Worm (Caenorhabditis elegans) whole organism, L3 larva: ENCODE data around the gene adt-1.

ENCODE experiments used
- R02D3.7 ChIP-seq: fragments of 150-350 bp; optimal IDR thresholded peaks from 2 replicates; lab custom pipeline; 2014; ENCODE audit warnings: missing biosample characterization, missing genetic modification characterization
- aly-2 ChIP-seq: fragments of 150-350 bp; optimal IDR thresholded peaks from 2 replicates; lab custom pipeline; 2014; ENCODE audit warnings: missing biosample characterization, missing genetic modification characterization
- ama-1 ChIP-seq: fragments of 150-350 bp; optimal IDR thresholded peaks from 2 replicates; lab custom pipeline; 2018
- ceh-16 ChIP-seq: sonication (generic microtip); optimal IDR thresholded peaks from 2 replicates; lab custom pipeline; 2017; ENCODE audit warnings: missing biosample characterization, missing genetic modification characterization
- ceh-28 ChIP-seq: fragments of 150-350 bp; optimal IDR thresholded peaks from 2 replicates; lab custom pipeline; 2014; ENCODE audit warnings: missing biosample characterization, missing genetic modification reagents, missing genetic modification characterization
- ceh-82 ChIP-seq: fragments of 150-350 bp; optimal IDR thresholded peaks from 2 replicates; lab custom pipeline; 2014; ENCODE audit warnings: missing biosample characterization, missing genetic modification characterization
- daf-12 ChIP-seq: fragments of 150-350 bp; optimal IDR thresholded peaks from 2 replicates; lab custom pipeline; 2014; ENCODE audit warnings: missing biosample characterization, missing genetic modification reagents, missing genetic modification characterization
- egl-27 ChIP-seq: sonication (generic microtip); optimal IDR thresholded peaks from 4 replicates; lab custom pipeline; 2017; ENCODE audit warnings: missing biosample characterization, missing genetic modification reagents, missing genetic modification characterization
- egl-5 ChIP-seq: fragments of 150-350 bp; optimal IDR thresholded peaks from 2 replicates; lab custom pipeline; 2017; ENCODE audit warnings: missing biosample characterization, missing genetic modification reagents, missing genetic modification characterization, inconsistent platforms
- elt-2 ChIP-seq: sonication (generic microtip); optimal IDR thresholded peaks from 2 replicates; lab custom pipeline; 2016; ENCODE audit warnings: missing genetic modification reagents, mild to moderate bottlenecking, missing genetic modification characterization, missing compliant biosample characterization
- elt-3 ChIP-seq, 3 experiments: fragments of 150-350 bp in 1 of 3; sonication (generic microtip) in 2 of 3; optimal IDR thresholded peaks; 2 replicates in 2 of 3; 4 replicates in 1 of 3; lab custom pipeline; 2014 to 2017; ENCODE audit warnings: missing biosample characterization in 3 of 3, missing genetic modification characterization in 3 of 3
- eor-1 ChIP-seq, 2 experiments: fragments of 150-350 bp; optimal IDR thresholded peaks; 2 replicates each; lab custom pipeline; 2014 to 2018; ENCODE audit warnings: missing biosample characterization in 2 of 2, missing genetic modification characterization in 2 of 2
- fkh-10 ChIP-seq: sonication (generic microtip); optimal IDR thresholded peaks from 2 replicates; lab custom pipeline; 2017; ENCODE audit warnings: missing biosample characterization, missing genetic modification reagents, missing genetic modification characterization
- fkh-2 ChIP-seq: fragments of 150-350 bp; optimal IDR thresholded peaks from 2 replicates; lab custom pipeline; 2014; ENCODE audit warnings: missing biosample characterization, missing genetic modification reagents, missing genetic modification characterization
- fos-1 ChIP-seq: fragments of 150-350 bp; optimal IDR thresholded peaks from 2 replicates; lab custom pipeline; 2014; ENCODE audit warnings: missing biosample characterization, missing genetic modification characterization
- hmg-11 ChIP-seq: sonication (generic microtip); optimal IDR thresholded peaks from 2 replicates; lab custom pipeline; 2016; ENCODE audit warnings: missing genetic modification characterization, missing compliant biosample characterization
- jun-1 ChIP-seq: fragments of 150-350 bp; optimal IDR thresholded peaks from 2 replicates; lab custom pipeline; 2014; ENCODE audit warnings: missing biosample characterization, missing genetic modification reagents, missing genetic modification characterization
- lin-15B ChIP-seq: fragments of 150-350 bp; optimal IDR thresholded peaks from 2 replicates; lab custom pipeline; 2014; ENCODE audit warnings: missing biosample characterization, missing genetic modification characterization
- lsy-12 ChIP-seq: sonication (generic microtip); optimal IDR thresholded peaks from 2 replicates; lab custom pipeline; 2016; ENCODE audit warnings: mild to moderate bottlenecking, missing genetic modification characterization, missing compliant biosample characterization
- mml-1 ChIP-seq: fragments of 150-350 bp; sonication (generic microtip); optimal IDR thresholded peaks from 3 replicates; lab custom pipeline; 2014; ENCODE audit warnings: missing biosample characterization, missing genetic modification characterization
- nfya-1 ChIP-seq: sonication (generic microtip); optimal IDR thresholded peaks from 2 replicates; lab custom pipeline; 2017; ENCODE audit warnings: missing genetic modification characterization, mild to moderate bottlenecking, missing compliant biosample characterization, antibody characterized with exemption, moderate library complexity; ENCODE audit not compliant: insufficient read depth
- nhr-11 ChIP-seq: fragments of 150-350 bp; optimal IDR thresholded peaks from 2 replicates; lab custom pipeline; 2014; ENCODE audit warnings: missing biosample characterization, missing genetic modification characterization
- nhr-237 ChIP-seq: fragments of 150-350 bp; optimal IDR thresholded peaks from 2 replicates; lab custom pipeline; 2014; ENCODE audit warnings: missing biosample characterization, missing genetic modification characterization
- nhr-25 ChIP-seq: sonication (generic microtip); optimal IDR thresholded peaks from 2 replicates; lab custom pipeline; 2017; ENCODE audit warnings: missing biosample characterization, missing genetic modification characterization
- nhr-28 ChIP-seq: fragments of 150-350 bp; optimal IDR thresholded peaks from 2 replicates; lab custom pipeline; 2014; ENCODE audit warnings: missing biosample characterization, missing genetic modification characterization
- nhr-67 ChIP-seq: fragments of 150-350 bp; optimal IDR thresholded peaks from 2 replicates; lab custom pipeline; 2014; ENCODE audit warnings: missing biosample characterization, missing genetic modification characterization
- nhr-77 ChIP-seq: fragments of 150-350 bp; optimal IDR thresholded peaks from 2 replicates; lab custom pipeline; 2014; ENCODE audit warnings: missing biosample characterization, missing genetic modification characterization
- pha-4 ChIP-seq: fragments of 150-350 bp; optimal IDR thresholded peaks from 2 replicates; lab custom pipeline; 2014; ENCODE audit warnings: missing biosample characterization, missing genetic modification reagents, missing genetic modification characterization
- pqm-1 ChIP-seq: fragments of 150-350 bp; optimal IDR thresholded peaks from 2 replicates; lab custom pipeline; 2017; ENCODE audit warnings: missing biosample characterization, missing genetic modification characterization, inconsistent platforms
- sea-2 ChIP-seq: fragments of 150-350 bp; sonication (generic microtip); optimal IDR thresholded peaks from 4 replicates; lab custom pipeline; 2014; ENCODE audit warnings: missing biosample characterization, missing genetic modification reagents, missing genetic modification characterization
- tbx-2 ChIP-seq: sonication (generic microtip); optimal IDR thresholded peaks from 2 replicates; lab custom pipeline; 2016; ENCODE audit warnings: mild to moderate bottlenecking, missing genetic modification characterization, missing compliant biosample characterization
- unc-39 ChIP-seq: sonication (generic microtip); optimal IDR thresholded peaks from 4 replicates; lab custom pipeline; 2017; ENCODE audit warnings: missing biosample characterization, missing genetic modification characterization
- unc-62 ChIP-seq: fragments of 150-350 bp; sonication (generic microtip); optimal IDR thresholded peaks from 4 replicates; lab custom pipeline; 2014; ENCODE audit warnings: missing biosample characterization, missing genetic modification reagents, missing genetic modification characterization
- zag-1 ChIP-seq: fragments of 150-350 bp; optimal IDR thresholded peaks from 2 replicates; lab custom pipeline; 2014; ENCODE audit warnings: missing biosample characterization, missing genetic modification characterization

adt-1 gene

ce11 chrX:12693150-12693589 lies 14.5 kb downstream of the adt-1 start:
- TF ChIP-seq daf-12 (tag; lab: Kevin White, UChicago) (no peak), tbx-2 (peak; percentile 34), nfya-1 (tag; lab: Kevin White, UChicago) (peak; percentile 3)

- no peak for TF ChIP-seq nhr-25 (tag; lab: Kevin White, UChicago)
- no peak for TF ChIP-seq sea-2
- no peak for TF ChIP-seq elt-3 (tag; optimal IDR thresholded peaks at IDR 0.05; lab: Kevin White, UChicago)
- no peak for TF ChIP-seq nhr-67 (tag; lab: Kevin White, UChicago)
- no peak for TF ChIP-seq ceh-28 (tag; lab: Kevin White, UChicago)
- TF ChIP-seq mml-1 (tag; lab: Kevin White, UChicago): no peak
- no peak for TF ChIP-seq egl-5 (tag; lab: Kevin White, UChicago)
- no peak for TF ChIP-seq ceh-82
- TF ChIP-seq fkh-2 (tag; lab: Kevin White, UChicago): no peak
- no peak for TF ChIP-seq pqm-1 (tag; lab: Kevin White, UChicago)
- no peak for TF ChIP-seq nhr-28
Observed at ce11 chrX:12700456-12700855, 21.8 kb downstream of the adt-1 start, which contains the start of gene nhr-26. nhr-26 (minus strand) TSS chrX:12700465.

- no peak for TF ChIP-seq aly-2 (tag; lab: Kevin White, UChicago)
- TF ChIP-seq ama-1 (lab: Kevin White, UChicago): no peak
- no peak for TF ChIP-seq pha-4 (tag; lab: Kevin White, UChicago)
- TF ChIP-seq fkh-10 (GFP tag; lab: Kevin White, UChicago): no peak
- TF ChIP-seq nhr-25 (tag; lab: Kevin White, UChicago): no peak
- TF ChIP-seq nhr-67 (tag; lab: Kevin White, UChicago): no peak
- TF ChIP-seq zag-1 (tag; lab: Kevin White, UChicago): no peak
- no peak for TF ChIP-seq daf-12 (tag; lab: Kevin White, UChicago)
- no peak for TF ChIP-seq nhr-11 (tag; lab: Kevin White, UChicago)
- no peak for TF ChIP-seq eor-1 (tag; optimal IDR thresholded peaks at IDR 0.05; lab: Kevin White, UChicago)
- no peak for TF ChIP-seq elt-2 (tag; lab: Kevin White, UChicago)
- no peak for TF ChIP-seq unc-62
- no peak for TF ChIP-seq nhr-77 (tag; lab: Kevin White, UChicago)
- no peak for TF ChIP-seq nhr-237 (tag; lab: Kevin White, UChicago)
- TF ChIP-seq lsy-12: no peak
- no peak for TF ChIP-seq ceh-28 (tag; lab: Kevin White, UChicago)
- TF ChIP-seq unc-39 (tag; lab: Kevin White, UChicago): no peak
- no peak for TF ChIP-seq elt-3 (tag; optimal IDR thresholded peaks at IDR 0.05; lab: Kevin White, UChicago)
- no peak for TF ChIP-seq ceh-16 (tag; lab: Kevin White, UChicago)
- TF ChIP-seq fos-1: no peak
Observed at ce11 chrX:12701963-12702362, 23.3 kb downstream of the adt-1 start, which contains the start of gene nhr-214. nhr-214 (minus strand) TSS chrX:12702063.

ce11 chrX:12702713-12703112 lies 24.1 kb downstream of the adt-1 start:
- no peak for TF ChIP-seq elt-2 (tag; lab: Kevin White, UChicago)
- no peak for TF ChIP-seq zag-1 (tag; lab: Kevin White, UChicago)
- no peak for TF ChIP-seq lsy-12
- TF ChIP-seq ceh-28 (tag; lab: Kevin White, UChicago): no peak

DNA sequence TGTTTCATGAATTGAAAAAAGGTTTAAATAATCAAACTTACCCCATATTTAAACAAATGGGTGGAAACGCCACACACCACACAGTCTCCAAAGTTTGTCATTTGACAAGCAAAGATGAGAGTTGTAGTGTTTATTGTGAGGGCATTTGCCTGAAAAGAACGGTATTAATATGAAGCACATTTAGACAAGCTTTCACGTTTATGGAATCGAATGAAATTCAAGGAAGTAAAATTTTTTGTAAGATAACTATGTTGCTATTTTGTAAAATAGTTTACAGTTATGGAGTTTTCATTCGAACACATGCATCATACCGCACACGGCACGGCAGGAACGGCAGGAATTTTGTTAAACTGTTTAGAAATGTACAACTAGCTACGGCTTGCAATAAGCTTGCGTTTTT lies 26.1 kb downstream of the adt-1 start, which contains the start of gene nhr-272:
TSS of gene nhr-272 (minus strand) at position 101 of the 400 bp plus-strand sequence.
- TF ChIP-seq mml-1 (tag; lab: Kevin White, UChicago): no peak
- TF ChIP-seq lin-15B (tag; lab: Kevin White, UChicago): no peak
- TF ChIP-seq ceh-28 (tag; lab: Kevin White, UChicago): no peak
- no peak for TF ChIP-seq R02D3.7 (tag; lab: Kevin White, UChicago)
- no peak for TF ChIP-seq egl-5 (tag; lab: Kevin White, UChicago)
- TF ChIP-seq jun-1 (tag; lab: Kevin White, UChicago): no peak
- no peak for TF ChIP-seq egl-27 (tag; lab: Kevin White, UChicago)
- no peak for TF ChIP-seq ceh-16 (tag; lab: Kevin White, UChicago)
- TF ChIP-seq pha-4 (tag; lab: Kevin White, UChicago): no peak
- no peak for TF ChIP-seq eor-1 (tag; optimal IDR thresholded peaks at IDR 0.05; lab: Kevin White, UChicago)
- no peak for TF ChIP-seq elt-2 (tag; lab: Kevin White, UChicago)
- no peak for TF ChIP-seq zag-1 (tag; lab: Kevin White, UChicago)
- TF ChIP-seq nfya-1 (tag; lab: Kevin White, UChicago): no peak
- TF ChIP-seq hmg-11 (tag; lab: Kevin White, UChicago): no peak
- no peak for TF ChIP-seq pqm-1 (tag; lab: Kevin White, UChicago)
